Fruit fly (Drosophila melanogaster) ovary, adult (tissue): ENCODE results near the gene CG12231.

Source experiments
- CG17801 ChIP-seq: fragments of 200-800 bp; optimal IDR thresholded peaks from 2 replicates; lab custom pipeline; 2019; ENCODE audit warnings: missing biosample characterization, mild to moderate bottlenecking, missing genetic modification characterization, moderate library complexity; ENCODE audit not compliant: partially characterized antibody

The CG12231 gene

DNA sequence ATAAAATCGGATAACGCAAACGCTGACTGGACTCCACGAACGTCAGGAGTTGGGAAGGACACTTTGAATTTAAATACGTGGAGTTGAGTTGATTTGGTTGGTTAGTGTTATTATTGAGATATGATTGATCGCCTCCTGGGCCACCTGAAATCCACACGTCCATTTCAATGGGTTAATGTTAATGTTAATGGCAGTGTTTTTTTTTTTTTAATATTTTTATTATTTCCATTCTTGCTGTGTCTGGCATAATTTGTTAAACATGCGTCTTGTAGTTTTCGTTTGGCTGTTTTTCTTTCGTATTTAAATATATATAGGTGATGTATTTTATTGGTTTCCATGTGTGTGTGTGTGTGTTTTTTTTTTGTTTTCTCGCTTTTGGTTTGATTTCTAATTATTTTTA, at the start of gene CG12231:
CG12231 (minus strand) TSS at position 101 of the 400 bp plus-strand sequence.
- TF ChIP-seq CG17801 (GFP tag; lab: Kevin White, UChicago): no peak

DNA sequence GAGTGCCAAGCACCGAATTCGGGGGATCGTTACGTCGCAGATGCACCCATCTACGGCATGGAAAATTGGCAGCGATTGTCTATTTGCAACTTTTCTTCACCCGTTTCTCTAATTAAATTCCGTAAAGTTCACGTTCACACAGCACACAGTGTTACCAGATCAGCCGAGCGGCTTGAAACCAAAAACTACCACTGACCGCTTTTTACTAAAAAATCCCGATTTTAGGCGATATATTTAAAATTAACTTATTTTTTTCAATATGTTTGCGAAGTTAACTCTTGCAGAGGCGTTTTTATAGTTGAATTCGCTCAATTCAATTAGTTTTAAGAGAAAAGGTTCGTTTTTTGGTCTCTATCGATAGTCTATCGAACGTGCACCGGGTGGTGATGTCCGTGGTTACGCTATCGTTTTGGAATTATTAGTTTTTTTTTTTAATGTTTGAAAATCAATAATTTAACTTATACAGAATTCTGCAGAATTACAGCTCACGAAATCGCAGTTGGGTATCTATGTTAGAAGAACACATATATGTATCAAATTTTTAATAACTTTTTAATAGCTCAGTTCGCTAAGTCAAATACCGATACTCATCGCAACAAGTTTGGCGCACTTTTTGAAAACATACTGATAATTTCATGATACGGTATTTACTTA, 48.2 kb upstream of the CG12231 start, which contains the start of gene Tao:
Tao (minus strand) TSS at position 153 of the 654 bp plus-strand sequence.
- no peak for TF ChIP-seq CG17801 (GFP tag; lab: Kevin White, UChicago)

DNA sequence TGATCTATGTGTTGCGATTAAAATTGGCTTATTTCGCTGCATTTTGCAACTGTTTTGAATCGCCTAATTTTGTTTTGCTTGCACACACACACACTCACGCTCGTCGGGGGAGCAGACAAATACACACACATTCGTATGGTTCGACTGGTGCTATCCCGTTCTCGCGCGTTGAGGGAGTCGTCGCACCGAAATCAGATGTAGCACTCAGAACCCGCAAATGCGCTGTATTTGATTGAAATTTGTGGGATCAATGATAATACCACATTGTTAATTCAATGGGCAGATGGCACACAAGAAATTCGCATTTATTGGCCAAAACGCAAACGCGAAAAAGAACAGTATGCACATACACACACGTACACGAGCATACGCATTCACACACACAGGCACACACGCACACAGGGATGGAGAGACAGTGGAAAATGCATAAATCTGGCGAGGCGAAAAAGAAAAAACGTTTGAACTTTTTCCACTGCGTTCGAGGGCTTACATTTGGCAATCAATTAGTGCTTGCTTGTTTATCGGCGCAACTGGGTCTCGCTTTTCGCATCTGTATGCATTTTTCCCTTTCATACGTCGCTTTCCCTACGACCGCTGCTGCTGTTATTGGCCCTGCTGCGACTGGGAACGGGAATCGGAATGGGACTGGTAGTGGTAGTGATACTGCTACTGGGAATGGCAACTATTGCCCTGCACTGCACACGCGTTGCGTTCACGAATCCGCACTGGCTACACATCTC, 47.5 kb upstream of the CG12231 start:
- peak; percentile 31 for TF ChIP-seq CG17801 (GFP tag; lab: Kevin White, UChicago)

DNA sequence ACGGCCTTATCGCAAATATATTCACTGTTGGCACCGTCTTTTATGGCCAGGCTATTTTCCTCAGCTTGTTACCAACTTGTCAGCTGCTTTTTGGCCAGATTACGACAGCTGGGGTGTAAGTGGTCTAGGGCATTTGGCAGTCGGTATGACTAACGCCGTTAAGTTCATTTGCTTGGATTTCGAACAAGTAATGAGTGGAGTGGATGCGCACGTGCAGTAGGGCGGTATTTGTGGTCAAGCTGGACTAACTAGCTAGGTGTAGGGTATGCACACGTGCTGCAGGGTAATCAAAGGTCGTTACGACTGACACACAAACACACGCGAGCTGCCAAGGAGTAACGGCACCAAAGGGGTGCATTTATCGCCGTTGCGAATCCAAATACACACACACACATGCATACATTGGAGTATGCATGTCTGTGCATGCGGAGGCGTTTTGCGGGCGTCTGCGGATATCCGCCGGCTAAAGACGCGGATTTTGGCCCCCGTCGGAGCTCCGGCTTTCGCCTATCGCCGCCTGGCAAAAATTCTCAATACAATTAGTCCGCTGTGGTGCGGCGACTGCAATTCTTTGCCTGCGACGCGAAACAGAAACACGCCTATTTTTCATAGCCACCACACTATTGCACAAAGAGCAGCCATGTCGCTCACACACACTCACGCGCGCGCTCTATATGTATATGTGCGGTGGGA, 46.5 kb upstream of the CG12231 start:
- TF ChIP-seq CG17801 (GFP tag; lab: Kevin White, UChicago): peak; percentile 28

DNA sequence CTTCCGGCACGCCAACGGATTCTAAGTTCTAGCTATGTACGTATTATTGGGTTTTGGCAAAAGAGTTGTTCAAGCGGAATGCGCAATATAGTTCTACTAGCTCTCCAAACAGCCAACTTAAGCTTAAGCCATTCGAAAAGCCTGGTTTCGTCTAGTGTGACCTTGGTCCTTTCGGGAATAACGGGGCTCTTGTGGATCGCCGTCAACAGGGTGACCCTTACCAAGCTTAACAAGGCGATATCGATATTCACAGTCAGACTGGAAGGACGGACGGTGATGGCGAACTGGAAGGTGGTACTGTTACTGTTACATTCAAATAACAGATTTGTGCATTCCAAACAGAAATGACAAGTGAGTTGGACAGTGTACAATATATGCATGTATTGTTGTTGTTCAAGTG, 42.1 kb upstream of the CG12231 start:
- TF ChIP-seq CG17801 (GFP tag; lab: Kevin White, UChicago): no peak

DNA sequence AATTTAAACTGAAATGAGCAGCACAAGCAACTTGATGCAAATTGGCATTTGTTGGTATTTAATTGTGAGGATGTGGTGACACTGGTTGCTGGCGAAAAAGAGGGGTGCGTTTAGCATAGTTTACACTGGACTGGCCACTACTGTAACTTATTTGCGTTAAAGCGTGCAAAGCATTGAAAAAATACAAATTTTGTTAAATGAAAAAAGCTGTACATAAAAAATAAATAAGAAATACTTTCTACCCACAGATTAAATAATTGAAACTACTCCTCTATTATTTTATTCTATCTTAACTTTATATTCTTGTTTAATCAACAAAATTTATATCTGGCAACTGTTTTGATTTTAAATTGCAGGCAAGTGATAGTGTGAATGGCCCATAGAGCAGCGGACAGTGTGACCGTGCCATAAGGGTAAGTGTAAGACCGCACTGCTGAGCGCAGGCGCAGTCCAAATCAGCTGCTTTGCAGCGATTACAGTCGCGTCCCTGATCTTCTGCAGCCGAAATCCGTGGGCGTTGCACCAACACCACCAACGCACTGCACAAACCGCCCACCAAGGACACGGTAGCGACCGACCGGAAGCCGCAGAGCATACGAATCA, 34.3 kb upstream of the CG12231 start, which contains the start of the genes Grip84 and car:
Grip84 (minus strand) TSS at position 51 of the 603 bp plus-strand sequence.
car (plus strand) TSS at position 306 of the 603 bp plus-strand sequence.
- TF ChIP-seq CG17801 (GFP tag; lab: Kevin White, UChicago): no peak

DNA sequence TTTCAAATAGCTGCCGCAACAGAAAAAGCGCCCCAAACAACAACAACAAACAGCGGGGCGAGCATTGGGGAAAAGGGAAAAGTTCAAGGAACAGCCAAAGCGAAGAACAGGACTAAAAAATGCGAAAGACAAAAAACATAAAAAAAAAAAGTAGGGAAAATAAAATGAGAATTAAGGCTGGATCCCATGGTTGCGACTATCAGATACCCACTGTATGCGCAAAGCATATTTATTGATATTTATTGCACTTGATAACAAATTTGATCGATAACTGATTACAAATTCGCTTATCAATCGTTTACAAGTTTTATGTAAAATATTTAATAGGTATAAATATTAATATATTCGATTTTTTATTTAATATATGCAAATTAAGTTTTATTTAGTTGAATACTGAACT, 18.0 kb upstream of the CG12231 start:
- no peak for TF ChIP-seq CG17801 (GFP tag; lab: Kevin White, UChicago)

DNA sequence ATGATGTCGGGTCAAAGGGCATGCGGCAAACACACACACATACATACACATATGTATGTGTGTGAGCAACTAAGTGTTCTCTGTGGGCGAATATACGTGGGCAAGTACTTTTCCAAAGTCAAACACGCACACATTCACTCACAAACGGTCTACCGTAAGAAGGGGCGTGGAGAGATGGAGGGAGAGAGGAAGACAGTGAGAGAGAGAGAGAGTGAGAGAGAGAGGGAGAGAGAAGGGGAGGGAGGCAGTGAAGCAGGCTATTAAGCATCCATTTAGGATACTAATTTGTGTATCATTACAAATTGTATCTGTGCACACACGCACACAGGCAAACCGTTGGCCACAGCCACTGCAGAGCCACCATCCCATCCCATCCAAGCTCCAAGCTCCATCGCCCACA, 16.9 kb upstream of the CG12231 start:
- TF ChIP-seq CG17801 (GFP tag; lab: Kevin White, UChicago): no peak

DNA sequence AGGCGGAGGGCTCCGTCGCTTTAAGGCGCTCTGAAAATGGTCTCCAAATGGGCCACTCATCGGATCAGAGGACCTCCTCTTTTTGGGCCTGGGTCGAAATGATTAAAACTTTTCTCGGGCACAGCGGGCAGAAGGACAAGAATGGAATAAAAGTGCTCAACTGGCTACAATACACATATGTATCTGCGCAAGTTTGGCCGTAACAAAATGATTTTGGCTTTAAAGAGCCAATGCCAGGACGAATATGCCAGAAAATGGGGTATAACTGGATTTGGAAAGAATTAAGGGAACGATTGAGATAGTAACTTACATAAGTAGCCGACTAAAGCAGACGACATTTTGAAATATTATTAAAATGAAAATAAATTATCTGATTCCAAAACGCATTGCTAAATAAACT, 15.8 kb upstream of the CG12231 start, which contains the start of gene CG32532:
CG32532 (minus strand) TSS at position 101 of the 400 bp plus-strand sequence.
- TF ChIP-seq CG17801 (GFP tag; lab: Kevin White, UChicago): no peak

DNA sequence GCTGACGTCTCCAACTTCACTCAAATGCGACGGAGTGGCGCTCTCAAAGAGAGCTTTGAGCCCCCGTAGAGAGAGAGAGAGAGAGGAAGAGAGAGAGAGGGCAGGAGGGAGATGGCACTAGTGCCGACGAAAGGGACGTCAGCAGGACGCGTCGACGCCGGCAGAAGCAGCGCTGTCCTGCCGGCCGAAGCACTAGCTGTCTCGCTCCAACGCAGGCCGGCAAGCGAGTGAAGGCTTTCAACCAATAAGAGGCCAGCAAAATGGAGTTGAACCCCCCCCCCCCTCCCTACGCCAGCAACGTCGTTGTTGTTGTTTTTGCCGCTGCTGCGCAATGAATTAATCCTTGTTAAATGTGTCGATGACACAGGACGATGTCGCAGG, 15.1 kb upstream of the CG12231 start:
- TF ChIP-seq CG17801 (GFP tag; lab: Kevin White, UChicago): no peak

DNA sequence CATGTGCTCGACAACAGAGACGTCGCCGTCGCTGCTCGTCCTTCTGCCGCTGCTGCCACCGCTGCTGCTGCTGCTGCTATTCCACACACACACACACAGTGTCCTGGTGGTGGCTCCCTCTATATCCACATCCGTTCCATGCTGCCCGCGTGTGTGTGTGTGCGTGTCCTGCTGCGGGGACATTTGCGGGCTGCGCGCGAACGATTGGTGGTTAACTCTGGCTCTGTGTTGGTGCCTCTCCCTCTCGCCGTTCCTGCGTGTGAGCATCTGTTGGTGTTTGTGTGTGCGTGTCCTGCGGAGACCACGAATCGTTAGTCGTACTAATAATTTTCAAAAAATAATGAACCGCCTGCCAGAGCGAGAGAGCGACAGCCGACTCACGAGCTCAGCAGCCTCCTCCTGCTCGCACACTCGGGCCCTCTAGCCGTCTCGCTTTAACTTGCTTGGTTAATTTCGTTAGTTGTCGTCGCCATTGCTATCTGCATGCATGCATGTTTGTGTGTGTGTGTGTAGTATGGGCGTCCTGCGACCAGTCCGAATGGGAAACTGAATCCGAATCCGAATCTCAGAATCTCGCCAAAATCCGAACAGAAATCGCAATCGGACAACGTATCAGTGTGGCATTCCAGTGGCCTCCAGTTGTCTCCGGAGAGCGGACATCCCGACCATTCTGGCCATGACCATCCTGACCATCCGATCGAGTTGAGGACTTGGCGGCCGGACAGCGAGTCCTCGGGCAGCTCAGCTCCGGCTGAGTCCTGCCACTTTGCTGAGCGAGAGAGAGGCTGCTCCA, 14.5 kb upstream of the CG12231 start:
- TF ChIP-seq CG17801 (GFP tag; lab: Kevin White, UChicago): no peak

DNA sequence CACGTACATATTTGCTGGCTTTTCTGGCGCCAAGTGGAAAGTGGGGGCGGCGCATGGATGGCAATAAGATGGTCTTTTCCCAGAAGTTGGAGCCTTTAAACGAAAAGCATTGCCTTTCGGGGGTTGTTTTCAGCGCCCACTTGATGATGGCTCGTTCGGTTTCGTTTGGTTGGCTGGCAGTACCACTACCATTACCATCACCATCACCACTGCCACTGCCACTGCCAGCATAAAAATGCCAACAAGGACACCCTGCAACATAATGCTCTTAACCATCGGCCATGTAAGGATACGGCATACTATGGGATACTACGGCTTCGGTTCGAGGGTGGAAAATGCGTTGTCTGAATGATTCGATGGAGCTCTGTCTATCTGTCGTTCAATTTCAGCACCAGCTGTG, 3.9 kb upstream of the CG12231 start:
- TF ChIP-seq CG17801 (GFP tag; lab: Kevin White, UChicago): no peak

DNA sequence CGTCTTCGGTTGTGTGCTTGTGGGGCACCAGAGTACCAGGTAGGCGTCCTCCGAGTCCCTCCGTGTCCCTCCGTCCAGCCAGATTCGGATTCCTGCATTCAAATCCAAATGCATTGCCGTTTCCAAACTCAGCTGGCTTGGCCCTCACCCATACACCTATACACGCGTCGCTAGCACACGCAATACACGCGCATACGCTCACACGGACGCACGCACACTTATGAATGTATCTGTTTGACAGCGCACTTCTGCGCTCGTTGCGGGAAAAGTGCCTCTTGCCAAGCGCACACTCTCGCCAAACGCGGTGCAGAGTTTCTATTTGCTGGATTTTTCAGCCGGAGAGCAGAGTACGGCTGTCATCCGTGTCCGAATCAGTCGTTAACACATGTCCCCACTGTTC, 8.9 kb downstream of the CG12231 start:
- TF ChIP-seq CG17801 (GFP tag; lab: Kevin White, UChicago): no peak

DNA sequence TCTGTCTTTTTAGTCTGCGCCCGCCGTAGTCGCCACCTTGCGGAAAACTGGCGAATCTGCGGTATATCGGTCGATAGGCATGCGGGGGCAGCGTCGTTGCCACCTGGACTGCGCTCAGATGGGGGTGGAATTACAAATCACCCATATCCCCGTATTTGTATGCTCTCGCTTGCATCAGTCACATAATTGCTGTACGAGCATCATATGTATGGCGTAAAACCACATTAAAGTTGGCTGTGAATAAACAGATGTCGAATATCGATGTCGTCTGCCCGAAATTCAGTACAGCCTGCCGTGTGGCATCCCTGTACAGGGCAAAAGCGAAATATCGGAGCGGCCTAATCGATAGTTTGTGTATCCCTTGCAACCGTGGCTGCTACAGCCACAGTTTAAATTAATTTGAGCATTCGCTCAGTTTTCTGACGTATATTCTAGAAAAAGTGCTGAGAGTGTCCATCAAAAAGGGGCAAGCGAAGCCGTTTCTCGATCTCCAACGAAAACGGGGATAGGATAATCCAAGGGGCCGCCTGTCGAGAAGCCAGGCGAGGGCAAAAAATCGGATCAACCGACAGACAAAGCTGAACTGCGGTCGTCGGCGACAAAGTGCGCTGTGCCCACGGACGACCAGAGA, 9.7 kb downstream of the CG12231 start, which contains the start of the genes Idh3a and CoRest:
Idh3a (minus strand) TSS at position 58 of the 631 bp plus-strand sequence.
CoRest (plus strand) TSS at position 177 of the 631 bp plus-strand sequence.
- TF ChIP-seq CG17801 (GFP tag; lab: Kevin White, UChicago): no peak
